Fruit fly (Drosophila melanogaster) whole organism, embryonic: ENCODE measurements around the gene Lrr47.

Experiments
- Asciz ChIP-seq: fragments of 200-800 bp; sonication (Bioruptor generic); optimal IDR thresholded peaks from 2 replicates; lab custom pipeline; 2017; ENCODE audit warnings: missing biosample characterization, mild to moderate bottlenecking, missing genetic modification characterization, missing genetic modification reagents
- BtbVII ChIP-seq: fragments of 200-800 bp; sonication (Bioruptor generic); optimal IDR thresholded peaks from 3 replicates; lab custom pipeline; 2017; ENCODE audit warnings: missing biosample characterization, mild to moderate bottlenecking, missing genetic modification characterization
- CG10565 ChIP-seq: fragments of 200-800 bp; sonication (Bioruptor generic); optimal IDR thresholded peaks from 3 replicates; lab custom pipeline; 2016; ENCODE audit warnings: missing biosample characterization, mild to moderate bottlenecking, missing genetic modification characterization
- CG10959 ChIP-seq: fragments of 200-800 bp; sonication (Bioruptor generic); IDR thresholded peaks from 2 replicates; pipeline ENCODE4 v1.3.6; 2022; ENCODE audit warnings: missing biosample characterization, missing genetic modification characterization
- CG11560 ChIP-seq: fragments of 200-800 bp; sonication (Bioruptor generic); IDR thresholded peaks from 3 replicates; pipeline ENCODE4 v1.3.6; 2022; ENCODE audit warnings: missing biosample characterization, missing genetic modification characterization
- CG12155 ChIP-seq: fragments of 200-800 bp; sonication (Bioruptor generic); optimal IDR thresholded peaks from 3 replicates; lab custom pipeline; 2016; ENCODE audit warnings: missing biosample characterization, missing genetic modification characterization
- CG12942 ChIP-seq: fragments of 200-800 bp; sonication (Bioruptor generic); optimal IDR thresholded peaks from 3 replicates; lab custom pipeline; 2016; ENCODE audit warnings: missing biosample characterization, missing genetic modification characterization
- CG13296 ChIP-seq: fragments of 200-800 bp; sonication (Bioruptor generic); optimal IDR thresholded peaks from 3 replicates; lab custom pipeline; 2018; ENCODE audit warnings: missing biosample characterization, mild to moderate bottlenecking, missing genetic modification characterization
- CG15073 ChIP-seq: fragments of 200-800 bp; sonication (Bioruptor generic); optimal IDR thresholded peaks from 2 replicates; lab custom pipeline; 2016; ENCODE audit warnings: missing biosample characterization, missing genetic modification characterization
- CG1603 ChIP-seq: fragments of 200-800 bp; sonication (Bioruptor generic); optimal IDR thresholded peaks from 2 replicates; lab custom pipeline; 2019; ENCODE audit warnings: missing biosample characterization, mild to moderate bottlenecking, missing genetic modification characterization, moderate library complexity
- CG16813 ChIP-seq: fragments of 200-800 bp; sonication (Bioruptor generic); IDR thresholded peaks from 3 replicates; pipeline ENCODE4 v1.3.6; 2022; ENCODE audit warnings: missing biosample characterization, missing genetic modification characterization; ENCODE audit not compliant: partially characterized antibody
- CG18764 ChIP-seq: fragments of 200-800 bp; sonication (Bioruptor generic); optimal IDR thresholded peaks from 3 replicates; lab custom pipeline; 2016; ENCODE audit warnings: missing biosample characterization, missing genetic modification characterization
- CG2116 ChIP-seq: fragments of 200-800 bp; sonication (Bioruptor generic); optimal IDR thresholded peaks from 3 replicates; lab custom pipeline; 2018; ENCODE audit warnings: missing biosample characterization, mild to moderate bottlenecking, missing genetic modification characterization
- CG3065 ChIP-seq: fragments of 200-800 bp; sonication (Bioruptor generic); optimal IDR thresholded peaks from 2 replicates; lab custom pipeline; 2016; ENCODE audit warnings: missing biosample characterization, missing genetic modification characterization
- CG34224 ChIP-seq: fragments of 200-800 bp; sonication (Bioruptor generic); IDR thresholded peaks from 3 replicates; pipeline ENCODE4 v1.3.6; 2022; ENCODE audit warnings: missing biosample characterization, missing genetic modification characterization; ENCODE audit not compliant: partially characterized antibody
- CG34376 ChIP-seq: fragments of 200-800 bp; sonication (Bioruptor generic); optimal IDR thresholded peaks from 2 replicates; lab custom pipeline; 2018; ENCODE audit warnings: missing biosample characterization, mild to moderate bottlenecking, missing genetic modification characterization
- CG4730 ChIP-seq: fragments of 200-800 bp; sonication (Bioruptor generic); IDR thresholded peaks from 2 replicates; pipeline ENCODE4 v1.3.6; 2022; ENCODE audit warnings: missing biosample characterization, missing genetic modification characterization
- CG6254 ChIP-seq: fragments of 200-800 bp; sonication (Bioruptor generic); optimal IDR thresholded peaks from 3 replicates; lab custom pipeline; 2017; ENCODE audit warnings: mild to moderate bottlenecking, missing biosample characterization, missing genetic modification reagents, missing genetic modification characterization
- Dad ChIP-seq: fragments of 200-800 bp; sonication (Bioruptor generic); optimal IDR thresholded peaks from 3 replicates; lab custom pipeline; 2016; ENCODE audit warnings: missing biosample characterization, missing genetic modification characterization
- Dip3 ChIP-seq: fragments of 200-800 bp; sonication (Bioruptor generic); optimal IDR thresholded peaks from 3 replicates; lab custom pipeline; 2016; ENCODE audit warnings: missing biosample characterization, missing genetic modification characterization
- HmgD ChIP-seq: fragments of 200-800 bp; sonication (Bioruptor generic); optimal IDR thresholded peaks from 3 replicates; lab custom pipeline; 2016; ENCODE audit warnings: missing biosample characterization, missing genetic modification characterization
- Hr3 ChIP-seq: fragments of 200-800 bp; sonication (Bioruptor generic); optimal IDR thresholded peaks from 3 replicates; lab custom pipeline; 2016; ENCODE audit warnings: missing biosample characterization, missing genetic modification characterization
- MTF-1 ChIP-seq: fragments of 200-800 bp; sonication (Bioruptor generic); optimal IDR thresholded peaks from 2 replicates; lab custom pipeline; 2018; ENCODE audit warnings: missing biosample characterization, mild to moderate bottlenecking, missing genetic modification characterization, borderline replicate concordance
- NK7.1 ChIP-seq: fragments of 200-800 bp; sonication (Bioruptor generic); optimal IDR thresholded peaks from 3 replicates; lab custom pipeline; 2016; ENCODE audit warnings: missing biosample characterization, missing genetic modification characterization
- Trl ChIP-seq, 3 experiments: fragments of >200 bp in 2 of 3; fragments of 200-800 bp in 1 of 3; sonication (Bioruptor generic) in 1 of 3; optimal IDR thresholded peaks; 2 replicates in 1 of 3; 3 replicates in 2 of 3; lab custom pipeline; 2016 to 2017; ENCODE audit warnings: missing biosample characterization in 1 of 3, missing genetic modification characterization in 1 of 3
- YL-1 ChIP-seq: fragments of 200-800 bp; sonication (Bioruptor generic); optimal IDR thresholded peaks from 3 replicates; lab custom pipeline; 2017; ENCODE audit warnings: missing biosample characterization, mild to moderate bottlenecking, missing genetic modification characterization
- al ChIP-seq: fragments of 200-800 bp; sonication (Bioruptor generic); IDR thresholded peaks from 2 replicates; pipeline ENCODE4 v1.3.6; 2022; ENCODE audit warnings: missing biosample characterization, missing genetic modification characterization
- aop ChIP-seq: fragments of 200-800 bp; sonication (Bioruptor generic); IDR thresholded peaks from 2 replicates; pipeline ENCODE4 v1.3.6; 2022; ENCODE audit warnings: missing biosample characterization, missing genetic modification characterization
- bab2 ChIP-seq: fragments of 200-800 bp; sonication (Bioruptor generic); optimal IDR thresholded peaks from 2 replicates; lab custom pipeline; 2016; ENCODE audit warnings: missing biosample characterization, missing genetic modification characterization
- btn ChIP-seq: fragments of 200-800 bp; sonication (Bioruptor generic); optimal IDR thresholded peaks from 2 replicates; lab custom pipeline; 2016; ENCODE audit warnings: missing biosample characterization, missing genetic modification characterization
- crc ChIP-seq: fragments of 200-800 bp; sonication (Bioruptor generic); optimal IDR thresholded peaks from 2 replicates; lab custom pipeline; 2016; ENCODE audit warnings: missing biosample characterization, missing genetic modification characterization
- cwo ChIP-seq: fragments of 200-800 bp; sonication (Bioruptor generic); optimal IDR thresholded peaks from 3 replicates; lab custom pipeline; 2017; ENCODE audit warnings: missing biosample characterization, missing genetic modification characterization, mild to moderate bottlenecking, moderate library complexity, missing genetic modification reagents
- da ChIP-seq: fragments of 200-800 bp; sonication (Bioruptor generic); optimal IDR thresholded peaks from 2 replicates; lab custom pipeline; 2016; ENCODE audit warnings: missing biosample characterization, missing genetic modification characterization
- exex ChIP-seq: fragments of 200-800 bp; sonication (Bioruptor generic); optimal IDR thresholded peaks from 4 replicates; lab custom pipeline; 2018; ENCODE audit warnings: missing biosample characterization, mild to moderate bottlenecking, missing genetic modification characterization, moderate library complexity
- gfzf ChIP-seq: fragments of 200-800 bp; sonication (Bioruptor generic); optimal IDR thresholded peaks from 2 replicates; lab custom pipeline; 2016; ENCODE audit warnings: missing biosample characterization, mild to moderate bottlenecking, missing genetic modification characterization, moderate library complexity
- grn ChIP-seq: fragments of 200-800 bp; sonication (Bioruptor generic); optimal IDR thresholded peaks from 3 replicates; lab custom pipeline; 2017; ENCODE audit warnings: missing biosample characterization, missing genetic modification characterization
- lbe ChIP-seq: fragments of 200-800 bp; sonication (Bioruptor generic); optimal IDR thresholded peaks from 2 replicates; lab custom pipeline; 2016; ENCODE audit warnings: missing biosample characterization, mild to moderate bottlenecking, missing genetic modification characterization
- nau ChIP-seq: fragments of 200-800 bp; sonication (Bioruptor generic); optimal IDR thresholded peaks from 3 replicates; lab custom pipeline; 2017; ENCODE audit warnings: missing biosample characterization, mild to moderate bottlenecking, missing genetic modification characterization, missing genetic modification reagents
- nmo ChIP-seq: fragments of 200-800 bp; sonication (Bioruptor generic); optimal IDR thresholded peaks from 2 replicates; lab custom pipeline; 2018; ENCODE audit warnings: missing biosample characterization, mild to moderate bottlenecking, missing genetic modification characterization, moderate library complexity
- peb ChIP-seq: fragments of 200-800 bp; sonication (Bioruptor generic); IDR thresholded peaks from 2 replicates; pipeline ENCODE4 v1.3.6; 2022; ENCODE audit warnings: missing biosample characterization, missing genetic modification characterization
- ranshi ChIP-seq: fragments of 200-800 bp; sonication (Bioruptor generic); IDR thresholded peaks from 2 replicates; pipeline ENCODE4 v1.3.6; 2022; ENCODE audit warnings: missing biosample characterization, missing genetic modification characterization
- row ChIP-seq: fragments of 200-800 bp; sonication (Bioruptor generic); IDR thresholded peaks from 3 replicates; pipeline ENCODE4 v1.3.6; 2022; ENCODE audit warnings: missing biosample characterization, missing genetic modification characterization
- schlank ChIP-seq: fragments of 200-800 bp; sonication (Bioruptor generic); optimal IDR thresholded peaks from 2 replicates; lab custom pipeline; 2018; ENCODE audit warnings: missing biosample characterization, mild to moderate bottlenecking, missing genetic modification characterization
- so ChIP-seq: fragments of 200-800 bp; sonication (Bioruptor generic); IDR thresholded peaks from 3 replicates; pipeline ENCODE4 v1.3.6; 2022; ENCODE audit warnings: missing biosample characterization, missing genetic modification characterization
- sr ChIP-seq: fragments of 200-800 bp; sonication (Bioruptor generic); IDR thresholded peaks from 3 replicates; pipeline ENCODE4 v1.3.6; 2022; ENCODE audit warnings: missing biosample characterization, missing genetic modification characterization
- tna ChIP-seq: fragments of 200-800 bp; sonication (Bioruptor generic); IDR thresholded peaks from 2 replicates; pipeline ENCODE4 v1.3.6; 2022; ENCODE audit warnings: missing biosample characterization, missing genetic modification characterization; ENCODE audit not compliant: partially characterized antibody
- tup ChIP-seq: fragments of 200-800 bp; sonication (Bioruptor generic); optimal IDR thresholded peaks from 2 replicates; lab custom pipeline; 2016; ENCODE audit warnings: missing biosample characterization, mild to moderate bottlenecking, missing genetic modification characterization, moderate library complexity
- usp ChIP-seq: fragments of >200 bp; optimal IDR thresholded peaks from 2 replicates; lab custom pipeline; 2017; ENCODE audit warnings: missing biosample characterization, missing genetic modification characterization
- vfl ChIP-seq: fragments of 200-800 bp; sonication (Bioruptor generic); optimal IDR thresholded peaks from 2 replicates; lab custom pipeline; 2016; ENCODE audit warnings: missing biosample characterization, missing genetic modification characterization
- vnd ChIP-seq: fragments of 200-800 bp; sonication (Bioruptor generic); IDR thresholded peaks from 3 replicates; pipeline ENCODE4 v1.3.6; 2022; ENCODE audit warnings: missing biosample characterization, missing genetic modification characterization; ENCODE audit not compliant: partially characterized antibody
- wdn ChIP-seq: fragments of 200-800 bp; sonication (Bioruptor generic); IDR thresholded peaks from 2 replicates; pipeline ENCODE4 v1.3.6; 2022; ENCODE audit warnings: missing biosample characterization, missing genetic modification characterization

The Lrr47 gene

dm6 chr2L:10479859-10480258 lies 37.3 kb upstream of the Lrr47 start (continued):
- TF ChIP-seq sr (GFP tag; lab: Robert Waterston, UW) (no peak; the same call in 2 of the 3 replicates), MTF-1 (no peak), nmo (GFP tag; lab: Kevin White, UChicago) (no peak), tna (GFP tag; lab: Robert Waterston, UW) (no peak), CG12942 (GFP tag; lab: Kevin White, UChicago) (no peak), Hr3 (GFP tag; lab: Kevin White, UChicago) (peak; percentile 82), peb (no peak), vfl (GFP tag; lab: Kevin White, UChicago) (no peak), CG34224 (GFP tag; lab: Robert Waterston, UW) (peak; percentile 46), exex (tag; lab: Kevin White, UChicago) (peak; percentile 75), al (GFP tag; lab: Robert Waterston, UW) (no peak), ranshi (GFP tag; lab: Robert Waterston, UW) (no peak), CG10565 (GFP tag; lab: Kevin White, UChicago) (no peak), CG16813 (GFP tag; lab: Robert Waterston, UW) (no peak; the same call in 2 of the 3 replicates), Asciz (GFP tag; lab: Kevin White, UChicago) (no peak), crc (GFP tag; lab: Kevin White, UChicago) (no peak), btn (GFP tag; lab: Kevin White, UChicago) (no peak), CG11560 (no peak), vnd (GFP tag; lab: Robert Waterston, UW) (no peak), BtbVII (GFP tag; lab: Kevin White, UChicago) (no peak), da (no peak), CG15073 (GFP tag; lab: Kevin White, UChicago) (no peak), CG12155 (GFP tag; lab: Kevin White, UChicago) (no peak), usp (GFP tag; lab: Kevin White, UChicago) (no peak), CG18764 (no peak), gfzf (GFP tag; lab: Kevin White, UChicago) (no peak), YL-1 (GFP tag; lab: Kevin White, UChicago) (no peak), Dip3 (GFP tag; lab: Kevin White, UChicago) (no peak), aop (GFP tag; lab: Robert Waterston, UW) (no peak), so (peak; percentile 67; the same call in 2 of the 3 replicates), wdn (GFP tag; lab: Robert Waterston, UW) (no peak), CG2116 (peak; percentile 39), CG3065 (no peak), NK7.1 (no peak), cwo (no peak), row (no peak), CG6254 (no peak), schlank (tag; lab: Kevin White, UChicago) (no peak), grn (no peak), nau (GFP tag; lab: Kevin White, UChicago) (peak; percentile 31), CG10959 (GFP tag; lab: Robert Waterston, UW) (no peak), tup (GFP tag; lab: Kevin White, UChicago) (no peak), Trl (optimal IDR thresholded peaks at IDR 0.05; lab: Kevin White, UChicago) (no peak), Trl (GFP tag; optimal IDR thresholded peaks at IDR 0.05; lab: Kevin White, UChicago) (no peak), lbe (GFP tag; lab: Kevin White, UChicago) (peak; percentile 49), CG1603 (tag; lab: Kevin White, UChicago) (peak; percentile 52), HmgD (peak; percentile 4), CG4730 (no peak), Dad (GFP tag; lab: Kevin White, UChicago) (no peak), CG13296 (GFP tag; lab: Kevin White, UChicago) (no peak), bab2 (no peak), CG34376 (GFP tag; lab: Kevin White, UChicago) (no peak)
